Fruit fly (Drosophila melanogaster) whole organism, embryonic: ENCODE measurements around the gene Ugt37C2.
A peak's percentile ranks its signal among the peaks of the same experiment; 100 is the strongest.

Experiments
- CG10147 ChIP-seq: fragments of 200-800 bp; sonication (Bioruptor generic); optimal IDR thresholded peaks from 2 replicates; lab custom pipeline; 2019; ENCODE audit warnings: missing biosample characterization, mild to moderate bottlenecking, missing genetic modification characterization, moderate library complexity
- CG10274 ChIP-seq: fragments of 200-800 bp; sonication (Bioruptor generic); optimal IDR thresholded peaks from 3 replicates; lab custom pipeline; 2017; ENCODE audit warnings: missing biosample characterization, mild to moderate bottlenecking, missing genetic modification characterization
- CG12155 ChIP-seq: fragments of 200-800 bp; sonication (Bioruptor generic); optimal IDR thresholded peaks from 3 replicates; lab custom pipeline; 2016; ENCODE audit warnings: missing biosample characterization, missing genetic modification characterization
- CG14965 ChIP-seq: fragments of 200-800 bp; sonication (Bioruptor generic); optimal IDR thresholded peaks from 2 replicates; lab custom pipeline; 2016; ENCODE audit warnings: missing biosample characterization, missing genetic modification characterization, borderline replicate concordance
- CG15479 ChIP-seq: fragments of 200-800 bp; sonication (Bioruptor generic); optimal IDR thresholded peaks from 3 replicates; lab custom pipeline; 2019; ENCODE audit warnings: missing biosample characterization, mild to moderate bottlenecking, missing genetic modification characterization, moderate library complexity
- CG17829 ChIP-seq: fragments of 200-800 bp; optimal IDR thresholded peaks from 2 replicates; lab custom pipeline; 2019; ENCODE audit warnings: missing biosample characterization, mild to moderate bottlenecking, missing genetic modification characterization, moderate library complexity
- CG1792 ChIP-seq: fragments of 200-800 bp; sonication (Bioruptor generic); optimal IDR thresholded peaks from 2 replicates; lab custom pipeline; 2016; ENCODE audit warnings: missing biosample characterization, missing genetic modification characterization
- CG18476 ChIP-seq: fragments of 200-800 bp; sonication (Bioruptor generic); optimal IDR thresholded peaks from 2 replicates; lab custom pipeline; 2016; ENCODE audit warnings: missing biosample characterization, mild to moderate bottlenecking, missing genetic modification characterization
- CG32767 ChIP-seq: fragments of 200-800 bp; sonication (Bioruptor generic); IDR thresholded peaks from 2 replicates; pipeline ENCODE4 v1.3.6; 2022; ENCODE audit warnings: missing biosample characterization, missing genetic modification characterization
- CG34224 ChIP-seq: fragments of 200-800 bp; sonication (Bioruptor generic); IDR thresholded peaks from 3 replicates; pipeline ENCODE4 v1.3.6; 2022; ENCODE audit warnings: missing biosample characterization, missing genetic modification characterization; ENCODE audit not compliant: partially characterized antibody
- CG3847 ChIP-seq: fragments of 200-800 bp; sonication (Bioruptor generic); IDR thresholded peaks from 2 replicates; pipeline ENCODE4 v1.3.6; 2022; ENCODE audit warnings: missing biosample characterization, missing genetic modification characterization
- CG6791 ChIP-seq: fragments of 200-800 bp; sonication (Bioruptor generic); IDR thresholded peaks from 3 replicates; pipeline ENCODE4 v1.3.6; 2022; ENCODE audit warnings: missing biosample characterization, missing genetic modification characterization; ENCODE audit not compliant: partially characterized antibody
- CG7963 ChIP-seq: fragments of 200-800 bp; sonication (Bioruptor generic); IDR thresholded peaks from 3 replicates; pipeline ENCODE4 v1.3.6; 2022; ENCODE audit warnings: missing biosample characterization, missing genetic modification characterization; ENCODE audit not compliant: partially characterized antibody
- CG7987 ChIP-seq: fragments of 200-800 bp; sonication (Bioruptor generic); optimal IDR thresholded peaks from 2 replicates; lab custom pipeline; 2018; ENCODE audit warnings: missing biosample characterization, mild to moderate bottlenecking, missing genetic modification characterization, moderate library complexity
- CG8388 ChIP-seq: fragments of 200-800 bp; sonication (Bioruptor generic); optimal IDR thresholded peaks from 2 replicates; lab custom pipeline; 2019; ENCODE audit warnings: missing biosample characterization, mild to moderate bottlenecking, missing genetic modification characterization, moderate library complexity
- CG8924 ChIP-seq: fragments of 200-800 bp; optimal IDR thresholded peaks from 3 replicates; lab custom pipeline; 2019; ENCODE audit warnings: missing biosample characterization, mild to moderate bottlenecking, missing genetic modification characterization, moderate library complexity
- CG9609 ChIP-seq: fragments of 200-800 bp; sonication (Bioruptor generic); optimal IDR thresholded peaks from 3 replicates; lab custom pipeline; 2016; ENCODE audit warnings: missing biosample characterization, missing genetic modification characterization
- CG9797 ChIP-seq: fragments of 200-800 bp; sonication (Bioruptor generic); optimal IDR thresholded peaks from 3 replicates; lab custom pipeline; 2018; ENCODE audit warnings: missing biosample characterization, mild to moderate bottlenecking, missing genetic modification characterization
- Doc3 ChIP-seq: fragments of 200-800 bp; sonication (Bioruptor generic); IDR thresholded peaks from 3 replicates; pipeline ENCODE4 v1.3.6; 2022; ENCODE audit warnings: missing biosample characterization, missing genetic modification characterization; ENCODE audit not compliant: partially characterized antibody
- HLH3B ChIP-seq: fragments of 200-800 bp; sonication (Bioruptor generic); IDR thresholded peaks from 2 replicates; pipeline ENCODE4 v1.3.6; 2022; ENCODE audit warnings: missing biosample characterization, missing genetic modification characterization
- HmgZ ChIP-seq: fragments of 200-800 bp; sonication (Bioruptor generic); optimal IDR thresholded peaks from 2 replicates; lab custom pipeline; 2018; ENCODE audit warnings: missing biosample characterization, mild to moderate bottlenecking, missing genetic modification characterization
- Hmx ChIP-seq: fragments of 200-800 bp; sonication (Bioruptor generic); optimal IDR thresholded peaks from 2 replicates; lab custom pipeline; 2016; ENCODE audit warnings: missing biosample characterization, missing genetic modification characterization
- Jarid2 ChIP-seq: fragments of 200-800 bp; sonication (Bioruptor generic); optimal IDR thresholded peaks from 3 replicates; lab custom pipeline; 2017; ENCODE audit warnings: mild to moderate bottlenecking, missing biosample characterization, missing genetic modification reagents, missing genetic modification characterization
- MBD-R2 ChIP-seq: fragments of 200-800 bp; sonication (Bioruptor generic); IDR thresholded peaks from 2 replicates; pipeline ENCODE4 v1.3.6; 2022; ENCODE audit warnings: missing biosample characterization, missing genetic modification characterization
- NK7.1 ChIP-seq: fragments of 200-800 bp; sonication (Bioruptor generic); optimal IDR thresholded peaks from 3 replicates; lab custom pipeline; 2016; ENCODE audit warnings: missing biosample characterization, missing genetic modification characterization
- Nf-YC ChIP-seq: fragments of 200-800 bp; optimal IDR thresholded peaks from 3 replicates; lab custom pipeline; 2019; ENCODE audit warnings: missing biosample characterization, mild to moderate bottlenecking, missing genetic modification characterization, moderate library complexity
- Oli ChIP-seq: fragments of 200-800 bp; sonication (Bioruptor generic); optimal IDR thresholded peaks from 2 replicates; lab custom pipeline; 2018; ENCODE audit warnings: missing biosample characterization, mild to moderate bottlenecking, missing genetic modification characterization, moderate library complexity
- Six4 ChIP-seq: fragments of 200-800 bp; sonication (Bioruptor generic); optimal IDR thresholded peaks from 2 replicates; lab custom pipeline; 2016; ENCODE audit warnings: missing biosample characterization, missing genetic modification characterization
- Taf1 ChIP-seq: fragments of 200-800 bp; sonication (Bioruptor generic); IDR thresholded peaks from 2 replicates; pipeline ENCODE4 v1.3.6; 2022; ENCODE audit warnings: missing biosample characterization, missing genetic modification characterization
- abd-A ChIP-seq: fragments of 200-800 bp; sonication (Bioruptor generic); optimal IDR thresholded peaks from 3 replicates; lab custom pipeline; 2019; ENCODE audit warnings: missing biosample characterization, mild to moderate bottlenecking, missing genetic modification characterization, moderate library complexity
- amos ChIP-seq: fragments of 200-800 bp; sonication (Bioruptor generic); IDR thresholded peaks from 2 replicates; pipeline ENCODE4 v1.3.6; 2022; ENCODE audit warnings: missing biosample characterization, missing genetic modification characterization; ENCODE audit not compliant: partially characterized antibody
- bsh ChIP-seq, 2 experiments: fragments of 200-800 bp; sonication (Bioruptor generic); optimal IDR thresholded peaks; 2 replicates each; lab custom pipeline; 2017 to 2018; ENCODE audit warnings: mild to moderate bottlenecking in 2 of 2, missing biosample characterization in 2 of 2, missing genetic modification characterization in 2 of 2, moderate library complexity in 1 of 2
- dpn ChIP-seq, 2 experiments: fragments of 200-800 bp; sonication (Bioruptor generic); optimal IDR thresholded peaks; 3 replicates each; lab custom pipeline; 2016; ENCODE audit warnings: missing biosample characterization in 2 of 2, missing genetic modification characterization in 2 of 2
- en ChIP-seq: fragments of 200-800 bp; sonication (Bioruptor generic); optimal IDR thresholded peaks from 2 replicates; lab custom pipeline; 2016; ENCODE audit warnings: missing biosample characterization, missing genetic modification characterization
- eve ChIP-seq, 2 experiments: fragments of >200 bp; optimal IDR thresholded peaks; 2 replicates each; lab custom pipeline; 2017; ENCODE audit warnings: missing biosample characterization in 2 of 2, missing genetic modification characterization in 2 of 2
- eyg ChIP-seq: fragments of 200-800 bp; sonication (Bioruptor generic); optimal IDR thresholded peaks from 3 replicates; lab custom pipeline; 2016; ENCODE audit warnings: missing biosample characterization, missing genetic modification characterization
- grn ChIP-seq: fragments of 200-800 bp; sonication (Bioruptor generic); optimal IDR thresholded peaks from 3 replicates; lab custom pipeline; 2017; ENCODE audit warnings: missing biosample characterization, missing genetic modification characterization
- insv ChIP-seq, 2 experiments: fragments of 200-800 bp; sonication (Bioruptor generic); optimal IDR thresholded peaks; 3 replicates each; lab custom pipeline; 2016 to 2018; ENCODE audit warnings: missing biosample characterization in 2 of 2, missing genetic modification characterization in 2 of 2
- jing ChIP-seq: fragments of 200-800 bp; sonication (Bioruptor generic); optimal IDR thresholded peaks from 2 replicates; lab custom pipeline; 2018; ENCODE audit warnings: missing biosample characterization, mild to moderate bottlenecking, missing genetic modification characterization
- knrl ChIP-seq: fragments of 200-800 bp; sonication (Bioruptor generic); IDR thresholded peaks from 3 replicates; pipeline ENCODE4 v1.3.6; 2022; ENCODE audit warnings: missing biosample characterization, missing genetic modification characterization; ENCODE audit not compliant: partially characterized antibody
- onecut ChIP-seq: fragments of 200-800 bp; sonication (Bioruptor generic); IDR thresholded peaks from 2 replicates; pipeline ENCODE4 v1.3.6; 2022; ENCODE audit warnings: missing biosample characterization, missing genetic modification characterization
- pho ChIP-seq: fragments of 200-800 bp; sonication (Bioruptor generic); optimal IDR thresholded peaks from 2 replicates; lab custom pipeline; 2016; ENCODE audit warnings: missing biosample characterization, missing genetic modification characterization
- phol ChIP-seq: fragments of 200-800 bp; sonication (Bioruptor generic); optimal IDR thresholded peaks from 3 replicates; lab custom pipeline; 2018; ENCODE audit warnings: missing biosample characterization, mild to moderate bottlenecking, missing genetic modification characterization, moderate library complexity
- pita ChIP-seq: fragments of 200-800 bp; sonication (Bioruptor generic); optimal IDR thresholded peaks from 2 replicates; lab custom pipeline; 2017; ENCODE audit warnings: missing biosample characterization, mild to moderate bottlenecking, missing genetic modification characterization
- seq ChIP-seq: fragments of 200-800 bp; sonication (Bioruptor generic); IDR thresholded peaks from 2 replicates; pipeline ENCODE4 v1.3.6; 2022; ENCODE audit warnings: missing biosample characterization, missing genetic modification characterization
- slou ChIP-seq: fragments of 200-800 bp; sonication (Bioruptor generic); optimal IDR thresholded peaks from 3 replicates; lab custom pipeline; 2016; ENCODE audit warnings: missing biosample characterization, missing genetic modification characterization
- tll ChIP-seq, 2 experiments: fragments of 200-800 bp in 1 of 2; fragments of >200 bp in 1 of 2; sonication (Bioruptor generic) in 1 of 2; optimal IDR thresholded peaks; 2 replicates each; lab custom pipeline; 2017 to 2019; ENCODE audit warnings: missing biosample characterization in 2 of 2, missing genetic modification characterization in 2 of 2, mild to moderate bottlenecking in 1 of 2, moderate library complexity in 1 of 2
- unc-4 ChIP-seq: fragments of 200-800 bp; sonication (Bioruptor generic); IDR thresholded peaks from 2 replicates; pipeline ENCODE4 v1.3.6; 2022; ENCODE audit warnings: missing biosample characterization, missing genetic modification characterization; ENCODE audit not compliant: partially characterized antibody
- unpg ChIP-seq: fragments of 200-800 bp; sonication (Bioruptor generic); optimal IDR thresholded peaks from 3 replicates; lab custom pipeline; 2018; ENCODE audit warnings: missing biosample characterization, mild to moderate bottlenecking, missing genetic modification characterization, moderate library complexity

Gene Ugt37C2

DNA sequence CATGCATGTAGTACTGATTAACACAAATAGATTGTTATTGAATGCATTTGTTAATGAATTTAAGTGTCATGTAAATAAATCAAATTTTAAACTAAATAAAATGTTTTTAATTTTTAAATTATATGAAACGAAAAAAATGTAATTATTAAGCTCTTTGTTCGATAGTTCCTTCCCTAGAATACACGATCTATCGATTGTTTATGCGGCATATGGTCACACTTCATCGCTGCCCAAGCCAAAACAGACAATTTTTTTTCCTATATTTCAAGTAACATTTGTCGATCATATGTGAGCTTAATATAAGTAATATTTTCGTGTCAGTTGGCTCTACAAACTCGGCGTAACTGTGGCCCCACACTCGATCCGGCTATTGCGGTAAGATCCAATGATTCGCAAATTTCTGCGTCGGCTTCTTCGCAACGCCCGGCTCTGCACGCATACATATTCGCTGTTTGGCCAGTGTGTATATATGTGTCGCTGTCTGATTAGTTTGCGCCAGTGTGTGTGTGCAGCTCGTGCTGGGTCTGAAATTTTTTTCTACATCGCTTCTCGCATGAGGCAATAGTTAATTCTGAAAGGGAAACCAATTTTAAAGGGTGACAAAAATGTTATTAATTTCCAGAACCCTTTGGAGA lies 33.0 kb downstream of the Ugt37C2 start, which contains the start of gene AspRS-m:
Gene AspRS-m (plus strand): TSS at position 207 of the 635 bp plus-strand sequence.
- TF ChIP-seq amos (peak; percentile 92), dpn (GFP tag; optimal IDR thresholded peaks at IDR 0.05; lab: Kevin White, UChicago) (peak in 1 of 2 experiments; percentile 40), CG10147 (GFP tag; lab: Kevin White, UChicago) (no peak), CG17829 (tag; lab: Kevin White, UChicago) (peak; percentile 40), pita (GFP tag; lab: Kevin White, UChicago) (no peak), CG8924 (tag; lab: Kevin White, UChicago) (no peak), NK7.1 (no peak), phol (no peak), pho (GFP tag; lab: Kevin White, UChicago) (peak; percentile 25), eyg (GFP tag; lab: Kevin White, UChicago) (no peak), MBD-R2 (peak; percentile 77), Six4 (GFP tag; lab: Kevin White, UChicago) (no peak), CG1792 (GFP tag; lab: Kevin White, UChicago) (no peak), Hmx (no peak), Jarid2 (no peak), en (no peak), bsh (GFP tag; optimal IDR thresholded peaks at IDR 0.05; lab: Kevin White, UChicago) (no peak), Oli (no peak), knrl (GFP tag; lab: Robert Waterston, UW) (peak; percentile 93), CG7987 (no peak), CG9797 (GFP tag; lab: Kevin White, UChicago) (peak; percentile 59), abd-A (tag; lab: Kevin White, UChicago) (no peak), CG7963 (peak; percentile 87), CG15479 (GFP tag; lab: Kevin White, UChicago) (peak; percentile 16), tll (GFP tag; optimal IDR thresholded peaks at IDR 0.05; lab: Kevin White, UChicago) (no peak), CG12155 (GFP tag; lab: Kevin White, UChicago) (no peak), CG3847 (GFP tag; lab: Robert Waterston, UW) (peak; percentile 55), seq (GFP tag; lab: Robert Waterston, UW) (no peak), Doc3 (GFP tag; lab: Robert Waterston, UW) (peak; percentile 79), Taf1 (no peak), onecut (no peak), grn (GFP tag; lab: Kevin White, UChicago) (no peak), unc-4 (GFP tag; lab: Robert Waterston, UW) (peak; percentile 80), jing (GFP tag; lab: Kevin White, UChicago) (no peak), CG8388 (GFP tag; lab: Kevin White, UChicago) (no peak), Nf-YC (tag; lab: Kevin White, UChicago) (no peak), eve (GFP tag; optimal IDR thresholded peaks at IDR 0.05; lab: Kevin White, UChicago) (no peak), slou (GFP tag; lab: Kevin White, UChicago) (no peak), unpg (GFP tag; lab: Kevin White, UChicago) (no peak), CG9609 (GFP tag; lab: Kevin White, UChicago) (no peak), CG14965 (no peak), CG10274 (GFP tag; lab: Kevin White, UChicago) (no peak), insv (GFP tag; optimal IDR thresholded peaks at IDR 0.05; lab: Kevin White, UChicago) (peak in 1 of 2 experiments; percentile 40), CG32767 (GFP tag; lab: Robert Waterston, UW) (no peak), HmgZ (tag; lab: Kevin White, UChicago) (peak; percentile 15), CG6791 (peak; percentile 87), HLH3B (GFP tag; lab: Robert Waterston, UW) (no peak), CG34224 (peak; percentile 76), CG18476 (GFP tag; lab: Kevin White, UChicago) (no peak)
